Fruit fly (Drosophila melanogaster) whole organism, embryonic: Measurements from ENCODE around the gene CG10338.

ENCODE experiments used
- Ada2b ChIP-seq: fragments of 200-800 bp; sonication (Bioruptor generic); IDR thresholded peaks from 2 replicates; pipeline ENCODE4 v1.3.6; 2022; ENCODE audit warnings: missing biosample characterization, missing genetic modification characterization
- Adf1 ChIP-seq: fragments of 200-800 bp; sonication (Bioruptor generic); IDR thresholded peaks from 2 replicates; pipeline ENCODE4 v1.3.6; 2022; ENCODE audit warnings: missing biosample characterization, missing genetic modification characterization
- Bdp1 ChIP-seq: fragments of 200-800 bp; sonication (Bioruptor generic); optimal IDR thresholded peaks from 3 replicates; lab custom pipeline; 2016; ENCODE audit warnings: missing biosample characterization, missing genetic modification characterization
- Bgb ChIP-seq: fragments of 200-800 bp; sonication (Bioruptor generic); IDR thresholded peaks from 2 replicates; pipeline ENCODE4 v1.3.6; 2022; ENCODE audit warnings: missing biosample characterization, missing genetic modification characterization; ENCODE audit not compliant: partially characterized antibody
- CG10267 ChIP-seq: fragments of 200-800 bp; sonication (Bioruptor generic); optimal IDR thresholded peaks from 2 replicates; lab custom pipeline; 2018; ENCODE audit warnings: missing biosample characterization, mild to moderate bottlenecking, missing genetic modification characterization, moderate library complexity
- CG12942 ChIP-seq: fragments of 200-800 bp; sonication (Bioruptor generic); optimal IDR thresholded peaks from 3 replicates; lab custom pipeline; 2016; ENCODE audit warnings: missing biosample characterization, missing genetic modification characterization
- CG17328 ChIP-seq: fragments of 200-800 bp; sonication (Bioruptor generic); IDR thresholded peaks from 2 replicates; pipeline ENCODE4 v1.3.6; 2022; ENCODE audit warnings: missing biosample characterization, missing genetic modification characterization
- CG17612 ChIP-seq: fragments of 200-800 bp; sonication (Bioruptor generic); IDR thresholded peaks from 2 replicates; pipeline ENCODE4 v1.3.6; 2022; ENCODE audit warnings: missing biosample characterization, missing genetic modification characterization
- CG17912 ChIP-seq: fragments of 200-800 bp; sonication (Bioruptor generic); optimal IDR thresholded peaks from 2 replicates; lab custom pipeline; 2018; ENCODE audit warnings: missing biosample characterization, mild to moderate bottlenecking, missing genetic modification characterization
- CG2202 ChIP-seq: fragments of 200-800 bp; sonication (Bioruptor generic); optimal IDR thresholded peaks from 2 replicates; lab custom pipeline; 2018; ENCODE audit warnings: missing biosample characterization, mild to moderate bottlenecking, missing genetic modification characterization
- CG32767 ChIP-seq: fragments of 200-800 bp; sonication (Bioruptor generic); IDR thresholded peaks from 2 replicates; pipeline ENCODE4 v1.3.6; 2022; ENCODE audit warnings: missing biosample characterization, missing genetic modification characterization
- CG34224 ChIP-seq: fragments of 200-800 bp; sonication (Bioruptor generic); IDR thresholded peaks from 3 replicates; pipeline ENCODE4 v1.3.6; 2022; ENCODE audit warnings: missing biosample characterization, missing genetic modification characterization; ENCODE audit not compliant: partially characterized antibody
- CG4617 ChIP-seq: fragments of 200-800 bp; sonication (Bioruptor generic); optimal IDR thresholded peaks from 3 replicates; lab custom pipeline; 2016; ENCODE audit warnings: missing biosample characterization, missing genetic modification characterization, borderline replicate concordance
- CG7357 ChIP-seq: fragments of 200-800 bp; sonication (Bioruptor generic); IDR thresholded peaks from 3 replicates; pipeline ENCODE4 v1.3.6; 2022; ENCODE audit warnings: missing biosample characterization, missing genetic modification characterization
- CG7745 ChIP-seq: fragments of 200-800 bp; sonication (Bioruptor generic); optimal IDR thresholded peaks from 2 replicates; lab custom pipeline; 2018; ENCODE audit warnings: missing biosample characterization, mild to moderate bottlenecking, missing genetic modification characterization, moderate library complexity
- CG7987 ChIP-seq: fragments of 200-800 bp; sonication (Bioruptor generic); optimal IDR thresholded peaks from 2 replicates; lab custom pipeline; 2018; ENCODE audit warnings: missing biosample characterization, mild to moderate bottlenecking, missing genetic modification characterization, moderate library complexity
- CG8765 ChIP-seq: fragments of 200-800 bp; sonication (Bioruptor generic); IDR thresholded peaks from 2 replicates; pipeline ENCODE4 v1.3.6; 2022; ENCODE audit warnings: missing biosample characterization, missing genetic modification characterization
- CG8944 ChIP-seq: fragments of 200-800 bp; sonication (Bioruptor generic); optimal IDR thresholded peaks from 3 replicates; lab custom pipeline; 2016; ENCODE audit warnings: missing biosample characterization, missing genetic modification characterization
- CG9727 ChIP-seq: fragments of 200-800 bp; sonication (Bioruptor generic); optimal IDR thresholded peaks from 3 replicates; lab custom pipeline; 2017; ENCODE audit warnings: missing biosample characterization, mild to moderate bottlenecking, missing genetic modification characterization
- D19B ChIP-seq: fragments of 200-800 bp; sonication (Bioruptor generic); optimal IDR thresholded peaks from 2 replicates; lab custom pipeline; 2017; ENCODE audit warnings: missing biosample characterization, mild to moderate bottlenecking, missing genetic modification characterization
- Dad ChIP-seq: fragments of 200-800 bp; sonication (Bioruptor generic); optimal IDR thresholded peaks from 3 replicates; lab custom pipeline; 2016; ENCODE audit warnings: missing biosample characterization, missing genetic modification characterization
- Dbx ChIP-seq: fragments of 200-800 bp; sonication (Bioruptor generic); IDR thresholded peaks from 3 replicates; pipeline ENCODE4 v1.3.6; 2022; ENCODE audit warnings: missing biosample characterization, missing genetic modification characterization
- Doc3 ChIP-seq: fragments of 200-800 bp; sonication (Bioruptor generic); IDR thresholded peaks from 3 replicates; pipeline ENCODE4 v1.3.6; 2022; ENCODE audit warnings: missing biosample characterization, missing genetic modification characterization; ENCODE audit not compliant: partially characterized antibody
- H2.0 ChIP-seq: fragments of 200-800 bp; sonication (Bioruptor generic); IDR thresholded peaks from 2 replicates; pipeline ENCODE4 v1.3.6; 2022; ENCODE audit warnings: missing biosample characterization, missing genetic modification characterization
- HHEX ChIP-seq: fragments of 200-800 bp; sonication (Bioruptor generic); optimal IDR thresholded peaks from 3 replicates; lab custom pipeline; 2017; ENCODE audit warnings: missing biosample characterization, mild to moderate bottlenecking, missing genetic modification characterization, missing genetic modification reagents
- NC2α ChIP-seq: fragments of 200-800 bp; sonication (Bioruptor generic); optimal IDR thresholded peaks from 2 replicates; lab custom pipeline; 2016; ENCODE audit warnings: missing biosample characterization, missing genetic modification characterization
- NC2β ChIP-seq: fragments of 200-800 bp; sonication (Bioruptor generic); optimal IDR thresholded peaks from 2 replicates; lab custom pipeline; 2016; ENCODE audit warnings: missing biosample characterization, missing genetic modification characterization
- Nf-YB ChIP-seq: fragments of 200-800 bp; sonication (Bioruptor generic); optimal IDR thresholded peaks from 3 replicates; lab custom pipeline; 2019; ENCODE audit warnings: missing biosample characterization, mild to moderate bottlenecking, missing genetic modification characterization, moderate library complexity
- Ptx1 ChIP-seq: fragments of 200-800 bp; sonication (Bioruptor generic); IDR thresholded peaks from 2 replicates; pipeline ENCODE4 v1.3.6; 2022; ENCODE audit warnings: missing biosample characterization, missing genetic modification characterization
- Rfx ChIP-seq: fragments of 200-800 bp; sonication (Bioruptor generic); IDR thresholded peaks from 2 replicates; pipeline ENCODE4 v1.3.6; 2022; ENCODE audit warnings: missing biosample characterization, missing genetic modification characterization
- Sry-δ ChIP-seq: fragments of 200-800 bp; sonication (Bioruptor generic); optimal IDR thresholded peaks from 2 replicates; lab custom pipeline; 2016; ENCODE audit warnings: missing biosample characterization, missing genetic modification characterization
- TFAM ChIP-seq: fragments of 200-800 bp; sonication (Bioruptor generic); optimal IDR thresholded peaks from 2 replicates; lab custom pipeline; 2017; ENCODE audit warnings: missing biosample characterization, missing genetic modification characterization, inconsistent platforms
- ato ChIP-seq: fragments of 200-800 bp; sonication (Bioruptor generic); IDR thresholded peaks from 2 replicates; pipeline ENCODE4 v1.3.6; 2022; ENCODE audit warnings: missing biosample characterization, missing genetic modification characterization; ENCODE audit not compliant: partially characterized antibody
- bab2 ChIP-seq: fragments of 200-800 bp; sonication (Bioruptor generic); optimal IDR thresholded peaks from 2 replicates; lab custom pipeline; 2016; ENCODE audit warnings: missing biosample characterization, missing genetic modification characterization
- dimm ChIP-seq: fragments of 200-800 bp; sonication (Bioruptor generic); IDR thresholded peaks from 2 replicates; pipeline ENCODE4 v1.3.6; 2022; ENCODE audit warnings: missing biosample characterization, missing genetic modification characterization
- dm ChIP-seq: fragments of 200-800 bp; sonication (Bioruptor generic); optimal IDR thresholded peaks from 3 replicates; lab custom pipeline; 2016; ENCODE audit warnings: missing biosample characterization, missing genetic modification characterization
- fd3F ChIP-seq: fragments of 200-800 bp; sonication (Bioruptor generic); optimal IDR thresholded peaks from 2 replicates; lab custom pipeline; 2018; ENCODE audit warnings: missing biosample characterization, mild to moderate bottlenecking, missing genetic modification characterization, moderate library complexity
- grau ChIP-seq: fragments of 200-800 bp; optimal IDR thresholded peaks from 3 replicates; lab custom pipeline; 2019; ENCODE audit warnings: missing biosample characterization, mild to moderate bottlenecking, missing genetic modification characterization, moderate library complexity
- ham ChIP-seq: fragments of 200-800 bp; sonication (Bioruptor generic); IDR thresholded peaks from 2 replicates; pipeline ENCODE4 v1.3.6; 2022; ENCODE audit warnings: missing biosample characterization, missing genetic modification characterization
- hb ChIP-seq: fragments of 200-800 bp; sonication (Bioruptor generic); IDR thresholded peaks from 3 replicates; pipeline ENCODE4 v1.3.6; 2022; ENCODE audit warnings: missing biosample characterization, missing genetic modification characterization; ENCODE audit not compliant: partially characterized antibody
- hbn ChIP-seq: fragments of 200-800 bp; sonication (Bioruptor generic); IDR thresholded peaks from 2 replicates; pipeline ENCODE4 v1.3.6; 2022; ENCODE audit warnings: missing biosample characterization, missing genetic modification characterization; ENCODE audit not compliant: partially characterized antibody
- ken ChIP-seq: fragments of 200-800 bp; sonication (Bioruptor generic); IDR thresholded peaks from 3 replicates; pipeline ENCODE4 v1.3.6; 2022; ENCODE audit warnings: missing biosample characterization, missing genetic modification characterization
- mld ChIP-seq: fragments of 200-800 bp; sonication (Bioruptor generic); IDR thresholded peaks from 3 replicates; pipeline ENCODE4 v1.3.6; 2022; ENCODE audit warnings: missing biosample characterization, missing genetic modification characterization; ENCODE audit not compliant: partially characterized antibody
- seq ChIP-seq: fragments of 200-800 bp; sonication (Bioruptor generic); IDR thresholded peaks from 2 replicates; pipeline ENCODE4 v1.3.6; 2022; ENCODE audit warnings: missing biosample characterization, missing genetic modification characterization
- sug ChIP-seq: fragments of 200-800 bp; optimal IDR thresholded peaks from 2 replicates; lab custom pipeline; 2019; ENCODE audit warnings: missing biosample characterization, mild to moderate bottlenecking, missing genetic modification characterization, moderate library complexity
- tap ChIP-seq: fragments of 200-800 bp; optimal IDR thresholded peaks from 3 replicates; lab custom pipeline; 2019; ENCODE audit warnings: missing biosample characterization, mild to moderate bottlenecking, missing genetic modification characterization, moderate library complexity
- toy ChIP-seq: fragments of 200-800 bp; sonication (Bioruptor generic); IDR thresholded peaks from 2 replicates; pipeline ENCODE4 v1.3.6; 2022; ENCODE audit warnings: missing biosample characterization, missing genetic modification characterization

Gene CG10338

dm6 chr2L:18688646-18689296 is 6.7 kb upstream of the CG10338 start, which contains the start of gene msl-1 (continued):
- TF ChIP-seq hbn (GFP tag; lab: Robert Waterston, UW) (peak; percentile 94), CG7745 (tag; lab: Kevin White, UChicago) (no peak), dimm (no peak), H2.0 (GFP tag; lab: Robert Waterston, UW) (peak; percentile 51; the same call in 1 of the 2 replicates), CG17612 (no peak), fd3F (GFP tag; lab: Kevin White, UChicago) (no peak), TFAM (GFP tag; lab: Kevin White, UChicago) (no peak), NC2α (no peak), ham (no peak), sug (tag; lab: Kevin White, UChicago) (peak; percentile 58), ato (GFP tag; lab: Robert Waterston, UW) (peak; percentile 94), D19B (no peak), HHEX (no peak), bab2 (no peak), tap (tag; lab: Kevin White, UChicago) (no peak), CG8944 (GFP tag; lab: Kevin White, UChicago) (peak; percentile 39), Rfx (peak; percentile 82), grau (tag; lab: Kevin White, UChicago) (no peak), toy (GFP tag; lab: Robert Waterston, UW) (no peak), Dbx (GFP tag; lab: Robert Waterston, UW) (peak; percentile 68), CG8765 (GFP tag; lab: Robert Waterston, UW) (peak; percentile 33; the same call in 1 of the 2 replicates), seq (no peak), NC2β (GFP tag; lab: Kevin White, UChicago) (peak; percentile 49), CG7987 (GFP tag; lab: Kevin White, UChicago) (no peak), hb (GFP tag; lab: Robert Waterston, UW) (peak; percentile 94), Sry-δ (peak; percentile 92), CG4617 (peak; percentile 65), CG32767 (GFP tag; lab: Robert Waterston, UW) (no peak), CG34224 (GFP tag; lab: Robert Waterston, UW) (peak; percentile 90), mld (GFP tag; lab: Robert Waterston, UW) (peak; percentile 94), CG9727 (peak; percentile 26), CG2202 (tag; lab: Kevin White, UChicago) (no peak), ken (0 out of 3 replicates have a peak, but pooled peaks have one; percentile 41), Nf-YB (no peak), Ada2b (GFP tag; lab: Robert Waterston, UW) (0 out of 2 replicates have a peak, but pooled peaks have one; percentile 4), CG10267 (tag; lab: Kevin White, UChicago) (no peak), CG17328 (0 out of 2 replicates have a peak, but pooled peaks have one; percentile 13), Adf1 (GFP tag; lab: Robert Waterston, UW) (no peak), Bdp1 (GFP tag; lab: Kevin White, UChicago) (no peak), Bgb (GFP tag; lab: Robert Waterston, UW) (peak; percentile 98), dm (GFP tag; lab: Kevin White, UChicago) (peak; percentile 55), Dad (GFP tag; lab: Kevin White, UChicago) (no peak), Doc3 (GFP tag; lab: Robert Waterston, UW) (peak; percentile 86), CG7357 (GFP tag; lab: Robert Waterston, UW) (no peak), CG17912 (peak; percentile 45), CG12942 (GFP tag; lab: Kevin White, UChicago) (no peak), Ptx1 (peak; percentile 31; the same call in 1 of the 2 replicates)
- TF ChIP-seq, all 482 proteins: peak for 166
